Worm (Caenorhabditis elegans) whole organism, midembryonic: Measurements from ENCODE around the gene ncx-1.

Source experiments
- ref-1 ChIP-seq: fragments of 200-800 bp; sonication (Bioruptor generic); conservative IDR thresholded peaks from 2 replicates; pipeline ENCODE4 v1.3.6; 2022; ENCODE audit warnings: missing genetic modification reagents, missing genetic modification characterization, missing compliant biosample characterization
- ztf-29 ChIP-seq: fragments of 200-800 bp; sonication (Bioruptor generic); IDR thresholded peaks from 2 replicates; pipeline ENCODE4 v1.3.6; 2022; ENCODE audit warnings: missing genetic modification reagents, missing genetic modification characterization, missing compliant biosample characterization

ce11 chrV:20123616-20124015 is 3.1 kb upstream of the ncx-1 start:
- TF ChIP-seq ref-1 (GFP tag; lab: Robert Waterston, UW) (no peak), ztf-29 (GFP tag; lab: Robert Waterston, UW) (no peak)
